Worm (Caenorhabditis elegans) whole organism, L4 larva: ENCODE data around the gene F57G4.11.

ENCODE experiments used
- F10B5.3 ChIP-seq: sonication (generic microtip); optimal IDR thresholded peaks from 2 replicates; lab custom pipeline; 2016; ENCODE audit warnings: mild to moderate bottlenecking, missing genetic modification characterization, missing compliant biosample characterization
- F26F4.8 ChIP-seq: fragments of 200-800 bp; sonication (Bioruptor generic); conservative IDR thresholded peaks from 2 replicates; pipeline ENCODE4 v1.3.6; 2022; ENCODE audit warnings: missing genetic modification characterization, missing compliant biosample characterization
- ZK337.2 ChIP-seq: fragments of 200-800 bp; sonication (Bioruptor generic); IDR thresholded peaks from 2 replicates; pipeline ENCODE4 v1.3.6; 2022; ENCODE audit warnings: missing genetic modification reagents, missing genetic modification characterization, missing compliant biosample characterization
- aly-2 ChIP-seq: sonication (generic microtip); optimal IDR thresholded peaks from 2 replicates; lab custom pipeline; 2018; ENCODE audit warnings: missing biosample characterization, missing genetic modification characterization
- ama-1 ChIP-seq: fragments of 150-350 bp; optimal IDR thresholded peaks from 2 replicates; lab custom pipeline; 2014; ENCODE audit warnings: inconsistent platforms, mixed read lengths
- attf-4 ChIP-seq: sonication (generic microtip); optimal IDR thresholded peaks from 3 replicates; lab custom pipeline; 2017; ENCODE audit warnings: missing biosample characterization, missing genetic modification characterization
- ceh-20 ChIP-seq: fragments of 200-800 bp; sonication (Bioruptor generic); IDR thresholded peaks from 2 replicates; pipeline ENCODE4 v1.3.6; 2022; ENCODE audit warnings: missing genetic modification reagents, missing genetic modification characterization, missing compliant biosample characterization
- ceh-28 ChIP-seq: fragments of 150-350 bp; optimal IDR thresholded peaks from 2 replicates; lab custom pipeline; 2014; ENCODE audit warnings: missing biosample characterization, missing genetic modification reagents, missing genetic modification characterization
- daf-12 ChIP-seq: fragments of 150-350 bp; optimal IDR thresholded peaks from 2 replicates; lab custom pipeline; 2014; ENCODE audit warnings: missing biosample characterization, missing genetic modification reagents, missing genetic modification characterization
- dmd-9 ChIP-seq: fragments of 200-800 bp; sonication (Bioruptor generic); IDR thresholded peaks from 2 replicates; pipeline ENCODE4 v1.3.6; 2022; ENCODE audit warnings: missing genetic modification reagents, missing genetic modification characterization, missing compliant biosample characterization
- egl-43 ChIP-seq: fragments of 200-800 bp; sonication (Bioruptor generic); IDR thresholded peaks from 2 replicates; pipeline ENCODE4 v1.3.6; 2022; ENCODE audit warnings: missing genetic modification reagents, missing genetic modification characterization, missing compliant biosample characterization
- gei-8 ChIP-seq: fragments of 200-800 bp; sonication (Bioruptor generic); optimal IDR thresholded peaks from 2 replicates; lab custom pipeline; 2018; ENCODE audit warnings: mild to moderate bottlenecking, missing genetic modification characterization, missing compliant biosample characterization
- hmg-1.1 ChIP-seq: fragments of 200-800 bp; sonication (Bioruptor generic); IDR thresholded peaks from 2 replicates; pipeline ENCODE4 v1.3.6; 2022; ENCODE audit warnings: missing genetic modification reagents, missing genetic modification characterization, missing compliant biosample characterization
- jun-1 ChIP-seq: fragments of 150-350 bp; optimal IDR thresholded peaks from 2 replicates; lab custom pipeline; 2014; ENCODE audit warnings: missing biosample characterization, missing genetic modification reagents, missing genetic modification characterization
- lim-7 ChIP-seq: fragments of 200-800 bp; sonication (Bioruptor generic); IDR thresholded peaks from 2 replicates; pipeline ENCODE4 v1.3.6; 2022; ENCODE audit warnings: missing genetic modification characterization, missing compliant biosample characterization
- lin-1 ChIP-seq: fragments of 200-800 bp; sonication (Bioruptor generic); IDR thresholded peaks from 2 replicates; pipeline ENCODE4 v1.3.6; 2022; ENCODE audit warnings: missing genetic modification reagents, missing genetic modification characterization, missing compliant biosample characterization
- lin-13 ChIP-seq: fragments of 150-350 bp; optimal IDR thresholded peaks from 2 replicates; lab custom pipeline; 2014; ENCODE audit warnings: missing biosample characterization, missing genetic modification reagents, missing genetic modification characterization
- lin-15B ChIP-seq: fragments of 150-350 bp; sonication (generic microtip); optimal IDR thresholded peaks from 3 replicates; lab custom pipeline; 2014; ENCODE audit warnings: missing biosample characterization, missing genetic modification characterization
- lin-38 ChIP-seq: fragments of 200-800 bp; sonication (Bioruptor generic); IDR thresholded peaks from 2 replicates; pipeline ENCODE4 v1.3.6; 2022; ENCODE audit warnings: missing genetic modification reagents, missing genetic modification characterization, missing compliant biosample characterization
- lir-3 ChIP-seq: sonication (generic microtip); optimal IDR thresholded peaks from 2 replicates; lab custom pipeline; 2016; ENCODE audit warnings: mild to moderate bottlenecking, missing genetic modification characterization, missing compliant biosample characterization
- lsy-2 ChIP-seq, 2 experiments: fragments of 150-350 bp in 1 of 2; sonication (generic microtip) in 1 of 2; optimal IDR thresholded peaks; 2 replicates each; lab custom pipeline; 2014 to 2017; ENCODE audit warnings: missing biosample characterization in 2 of 2, missing genetic modification characterization in 2 of 2
- mdt-29 ChIP-seq: fragments of 200-800 bp; sonication (Bioruptor generic); IDR thresholded peaks from 2 replicates; pipeline ENCODE4 v1.3.6; 2022; ENCODE audit warnings: missing genetic modification reagents, missing genetic modification characterization, missing compliant biosample characterization
- mep-1 ChIP-seq: fragments of 150-350 bp; sonication (generic microtip); optimal IDR thresholded peaks from 3 replicates; lab custom pipeline; 2014; ENCODE audit warnings: missing biosample characterization, missing genetic modification characterization
- mes-2 ChIP-seq: sonication (generic microtip); optimal IDR thresholded peaks from 2 replicates; lab custom pipeline; 2016; ENCODE audit warnings: missing genotype, mild to moderate bottlenecking, missing genetic modification characterization, missing compliant biosample characterization; ENCODE audit not compliant: poor library complexity, severe bottlenecking
- mxl-2 ChIP-seq: fragments of 200-800 bp; sonication (Bioruptor generic); conservative IDR thresholded peaks from 2 replicates; pipeline ENCODE4 v1.3.6; 2022; ENCODE audit warnings: missing genetic modification reagents, missing genetic modification characterization, missing compliant biosample characterization
- nhr-11 ChIP-seq: fragments of 150-350 bp; optimal IDR thresholded peaks from 2 replicates; lab custom pipeline; 2014; ENCODE audit warnings: missing biosample characterization, missing genetic modification characterization
- nhr-111 ChIP-seq: fragments of 200-800 bp; sonication (Bioruptor generic); optimal IDR thresholded peaks from 2 replicates; lab custom pipeline; 2018; ENCODE audit warnings: mild to moderate bottlenecking, missing genetic modification characterization, missing compliant biosample characterization
- pha-4 ChIP-seq, 2 experiments: fragments of 150-350 bp in 1 of 2; fragments of 200-800 bp in 1 of 2; sonication (Bioruptor generic) in 1 of 2; IDR thresholded peaks in 1 of 2; optimal IDR thresholded peaks in 1 of 2; 2 replicates each; pipeline versions ENCODE4 v1.3.6 to Lab custom; 2014 to 2022; ENCODE audit warnings: missing genetic modification characterization in 2 of 2, missing genetic modification reagents in 2 of 2, missing biosample characterization in 1 of 2, missing compliant biosample characterization in 1 of 2
- php-3 ChIP-seq: fragments of 200-800 bp; sonication (Bioruptor generic); IDR thresholded peaks from 2 replicates; pipeline ENCODE4 v1.3.6; 2022; ENCODE audit warnings: missing genetic modification reagents, missing genetic modification characterization, missing compliant biosample characterization
- rbr-2 ChIP-seq: sonication (generic microtip); optimal IDR thresholded peaks from 2 replicates; lab custom pipeline; 2016; ENCODE audit warnings: missing genotype, missing genetic modification characterization, missing compliant biosample characterization
- set-16 ChIP-seq: fragments of 200-800 bp; sonication (Bioruptor generic); IDR thresholded peaks from 2 replicates; pipeline ENCODE4 v1.3.6; 2022; ENCODE audit warnings: missing genetic modification reagents, missing genetic modification characterization, missing compliant biosample characterization
- snpc-1.2 ChIP-seq: fragments of 200-800 bp; sonication (Bioruptor generic); IDR thresholded peaks from 2 replicates; pipeline ENCODE4 v1.3.6; 2022; ENCODE audit warnings: missing genetic modification reagents, missing genetic modification characterization, missing compliant biosample characterization
- snpc-4 ChIP-seq: fragments of 150-350 bp; optimal IDR thresholded peaks from 2 replicates; lab custom pipeline; 2014; ENCODE audit warnings: missing biosample characterization, missing genetic modification characterization
- spr-1 ChIP-seq: sonication (generic microtip); optimal IDR thresholded peaks from 2 replicates; lab custom pipeline; 2016; ENCODE audit warnings: mild to moderate bottlenecking, missing genetic modification characterization, missing compliant biosample characterization
- tra-1 ChIP-seq: fragments of 200-800 bp; sonication (Bioruptor generic); IDR thresholded peaks from 2 replicates; pipeline ENCODE4 v1.3.6; 2022; ENCODE audit warnings: missing genetic modification reagents, missing genetic modification characterization, missing compliant biosample characterization
- zfp-3 ChIP-seq: fragments of 200-800 bp; sonication (Bioruptor generic); conservative IDR thresholded peaks from 2 replicates; pipeline ENCODE4 v1.3.6; 2022; ENCODE audit warnings: missing genetic modification reagents, missing genetic modification characterization, missing compliant biosample characterization
- zip-2 ChIP-seq: fragments of 150-350 bp; optimal IDR thresholded peaks from 2 replicates; lab custom pipeline; 2014; ENCODE audit warnings: missing biosample characterization, missing genetic modification characterization
- ztf-11 ChIP-seq: fragments of 150-350 bp; optimal IDR thresholded peaks from 2 replicates; lab custom pipeline; 2014; ENCODE audit warnings: missing biosample characterization, missing genetic modification characterization
- ztf-7 ChIP-seq: fragments of 150-350 bp; optimal IDR thresholded peaks from 2 replicates; lab custom pipeline; 2014; ENCODE audit warnings: missing biosample characterization, missing genetic modification characterization

F57G4.11 gene

ce11 chrV:17620266-17620665 is 4.7 kb upstream of the F57G4.11 start, which contains the start of gene Y6G8.8:
Y6G8.8 (plus strand) TSS chrV:17620566.
- TF ChIP-seq rbr-2 (tag; lab: Kevin White, UChicago) = no peak
- no peak for TF ChIP-seq zfp-3 (GFP tag; lab: Robert Waterston, UW)
- no peak for TF ChIP-seq lsy-2 (tag; optimal IDR thresholded peaks at IDR 0.05; lab: Kevin White, UChicago)
- TF ChIP-seq mdt-29 = no peak

DNA sequence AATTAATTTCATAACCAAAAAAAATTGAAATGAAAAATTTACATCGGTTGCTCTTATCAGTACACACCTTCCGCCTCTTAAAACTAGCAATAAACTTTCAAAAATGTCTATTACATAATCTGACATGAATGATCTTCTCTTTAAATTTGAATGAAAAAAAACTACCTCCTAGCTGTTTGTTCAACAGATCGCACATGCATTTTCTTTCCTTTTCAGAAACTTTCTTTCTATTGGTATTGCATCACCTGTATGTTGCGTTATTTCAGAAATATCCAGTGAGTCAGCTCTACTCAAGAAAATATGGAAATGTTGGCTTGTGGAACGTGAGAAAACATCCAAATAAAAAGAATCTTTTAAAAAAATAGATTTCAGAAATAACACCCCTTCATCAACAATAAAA is 1.8 kb upstream of the F57G4.11 start, which contains the start of gene F57G4.1:
Gene F57G4.1, plus strand, starts transcription at position 301 of the 400 bp plus-strand sequence.
- TF ChIP-seq lir-3 (tag; lab: Kevin White, UChicago) = no peak
- no peak for TF ChIP-seq ceh-20
- no peak for TF ChIP-seq F10B5.3 (tag; lab: Kevin White, UChicago)
- no peak for TF ChIP-seq tra-1 (GFP tag; lab: Robert Waterston, UW)
- no peak for TF ChIP-seq egl-43 (GFP tag; lab: Robert Waterston, UW)
- no peak for TF ChIP-seq ZK337.2
- no peak for TF ChIP-seq snpc-4
- TF ChIP-seq lin-38 (GFP tag; lab: Robert Waterston, UW) = no peak
- TF ChIP-seq lim-7 (GFP tag; lab: Robert Waterston, UW) = no peak

DNA sequence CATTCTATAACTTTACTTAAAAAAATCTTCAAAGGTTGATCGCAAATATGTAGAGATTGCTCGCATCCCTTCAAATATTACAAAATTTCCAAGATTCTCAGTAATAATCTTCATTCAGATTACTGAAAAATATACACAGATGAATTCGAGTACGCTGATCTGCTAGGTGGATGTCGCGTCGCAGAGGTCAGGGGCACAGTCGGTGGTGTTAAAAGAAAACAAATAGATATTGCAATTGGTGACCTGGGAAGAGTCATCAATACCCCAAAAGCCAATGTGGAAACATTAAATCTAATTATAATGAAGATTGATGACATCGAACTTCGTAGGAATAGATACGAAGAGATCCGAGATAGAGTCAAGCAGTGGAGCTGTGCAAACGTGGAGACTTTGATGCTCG is 3.6 kb downstream of the F57G4.11 start, which contains the start of gene F57G4.10:
Gene F57G4.10, plus strand, starts transcription at position 301 of the 400 bp plus-strand sequence.
- TF ChIP-seq lim-7 (GFP tag; lab: Robert Waterston, UW) (no peak), mxl-2 (no peak), mdt-29 (no peak), php-3 (no peak), jun-1 (tag; lab: Kevin White, UChicago) (no peak), nhr-111 (no peak)

- no peak for TF ChIP-seq lin-15B (tag; lab: Kevin White, UChicago)
- TF ChIP-seq ZK337.2 = no peak
Measured at ce11 chrV:17650427-17650826, 25.4 kb downstream of the F57G4.11 start, which contains the start of gene fbxa-192. fbxa-192 (minus strand) TSS chrV:17650527.

DNA sequence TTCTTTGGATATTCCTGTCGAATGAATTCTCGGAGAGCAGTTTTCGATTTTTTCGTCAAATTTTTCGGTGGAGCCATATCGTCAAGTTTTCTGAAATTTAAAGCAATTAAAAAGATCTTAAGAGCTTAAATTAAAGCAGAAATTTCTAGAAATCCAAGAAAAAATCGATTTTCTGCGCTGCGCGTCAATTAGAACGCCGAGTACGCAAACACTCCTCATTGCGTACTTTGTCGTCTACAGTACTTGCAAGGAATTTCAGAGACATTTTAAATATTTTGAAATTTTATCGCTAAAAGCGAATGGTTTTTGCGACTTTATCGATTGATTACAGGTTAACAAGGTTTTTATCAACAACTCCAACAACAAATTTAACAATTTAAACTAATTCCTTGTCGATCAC is 30.2 kb downstream of the F57G4.11 start:
- TF ChIP-seq daf-12 (tag; lab: Kevin White, UChicago) = no peak
- no peak for TF ChIP-seq dmd-9 (GFP tag; lab: Robert Waterston, UW)
- TF ChIP-seq lin-1 = no peak
- TF ChIP-seq zip-2 (tag; lab: Kevin White, UChicago) = no peak
- no peak for TF ChIP-seq pha-4 (GFP tag; IDR thresholded peaks at IDR 0.05; lab: Robert Waterston, UW)
- no peak for TF ChIP-seq pha-4 (tag; optimal IDR thresholded peaks at IDR 0.05; lab: Kevin White, UChicago)
- no peak for TF ChIP-seq nhr-111
- no peak for TF ChIP-seq rbr-2 (tag; lab: Kevin White, UChicago)
- TF ChIP-seq jun-1 (tag; lab: Kevin White, UChicago) = no peak
- TF ChIP-seq mxl-2 = no peak
- no peak for TF ChIP-seq mep-1 (tag; lab: Kevin White, UChicago)
- TF ChIP-seq ceh-28 (tag; lab: Kevin White, UChicago) = no peak
- no peak for TF ChIP-seq aly-2
- no peak for TF ChIP-seq hmg-1.1 (GFP tag; lab: Robert Waterston, UW)
- no peak for TF ChIP-seq spr-1 (tag; lab: Kevin White, UChicago)

ce11 chrV:17658824-17659223 is 33.8 kb downstream of the F57G4.11 start:
- TF ChIP-seq snpc-1.2 (GFP tag; lab: Robert Waterston, UW) (no peak), spr-1 (tag; lab: Kevin White, UChicago) (no peak), egl-43 (GFP tag; lab: Robert Waterston, UW) (no peak), attf-4 (tag; lab: Kevin White, UChicago) (no peak), ztf-11 (tag; lab: Kevin White, UChicago) (no peak), ztf-7 (tag; lab: Kevin White, UChicago) (no peak), gei-8 (GFP tag; lab: Kevin White, UChicago) (no peak), lir-3 (tag; lab: Kevin White, UChicago) (no peak), set-16 (GFP tag; lab: Robert Waterston, UW) (no peak), nhr-11 (tag; lab: Kevin White, UChicago) (no peak), tra-1 (GFP tag; lab: Robert Waterston, UW) (no peak), ama-1 (lab: Kevin White, UChicago) (no peak), F26F4.8 (GFP tag; lab: Robert Waterston, UW) (no peak), lin-13 (no peak), mes-2 (no peak)
